Worm (Caenorhabditis elegans) whole organism, L3 larva: ENCODE results near the gene pole-2.

Experiments
- ZK546.5 ChIP-seq: sonication (generic microtip); optimal IDR thresholded peaks from 2 replicates; lab custom pipeline; 2017; ENCODE audit warnings: missing biosample characterization, missing genetic modification characterization
- aly-2 ChIP-seq: fragments of 150-350 bp; optimal IDR thresholded peaks from 2 replicates; lab custom pipeline; 2014; ENCODE audit warnings: missing biosample characterization, missing genetic modification characterization
- lsy-12 ChIP-seq: sonication (generic microtip); optimal IDR thresholded peaks from 2 replicates; lab custom pipeline; 2016; ENCODE audit warnings: mild to moderate bottlenecking, missing genetic modification characterization, missing compliant biosample characterization
- mdl-1 ChIP-seq: fragments of 150-350 bp; optimal IDR thresholded peaks from 2 replicates; lab custom pipeline; 2014; ENCODE audit warnings: missing biosample characterization, missing genetic modification characterization
- nhr-12 ChIP-seq: fragments of 150-350 bp; optimal IDR thresholded peaks from 2 replicates; lab custom pipeline; 2014; ENCODE audit warnings: missing biosample characterization, missing genetic modification characterization
- nhr-25 ChIP-seq: sonication (generic microtip); optimal IDR thresholded peaks from 2 replicates; lab custom pipeline; 2017; ENCODE audit warnings: missing biosample characterization, missing genetic modification characterization
- pqm-1 ChIP-seq: fragments of 150-350 bp; optimal IDR thresholded peaks from 2 replicates; lab custom pipeline; 2017; ENCODE audit warnings: missing biosample characterization, missing genetic modification characterization, inconsistent platforms
- snpc-4 ChIP-seq: fragments of 150-350 bp; optimal IDR thresholded peaks from 2 replicates; lab custom pipeline; 2014; ENCODE audit warnings: missing biosample characterization, missing genetic modification characterization
- unc-62 ChIP-seq: fragments of 150-350 bp; sonication (generic microtip); optimal IDR thresholded peaks from 4 replicates; lab custom pipeline; 2014; ENCODE audit warnings: missing biosample characterization, missing genetic modification reagents, missing genetic modification characterization

DNA sequence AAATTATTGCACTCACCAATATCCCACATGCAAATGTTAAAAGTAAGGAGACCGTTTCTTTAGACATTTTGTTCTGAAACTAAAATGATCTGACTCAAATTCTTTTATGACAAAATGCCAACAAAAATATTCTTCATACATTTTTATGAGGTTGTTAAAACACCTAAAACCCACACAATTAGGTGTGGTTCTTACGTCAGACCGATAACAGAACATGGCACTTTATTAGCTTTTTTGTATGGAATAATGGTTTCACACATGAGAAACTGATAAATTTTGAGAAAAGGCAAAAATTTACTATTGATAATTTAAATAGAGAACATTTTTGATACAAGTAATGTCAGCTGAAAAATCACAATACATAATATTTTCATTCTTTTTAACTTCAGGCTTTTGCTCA, 32.8 kb downstream of the pole-2 start, which contains the start of gene C49C8.5:
- TF ChIP-seq lsy-12 (tag; lab: Kevin White, UChicago) = no peak
- peak; percentile 20 for TF ChIP-seq pqm-1 (tag; lab: Kevin White, UChicago)
- no peak for TF ChIP-seq nhr-25 (tag; lab: Kevin White, UChicago)
- TF ChIP-seq nhr-12 (tag; lab: Kevin White, UChicago) = no peak
- no peak for TF ChIP-seq unc-62 (GFP tag; lab: Kevin White, UChicago)
- TF ChIP-seq aly-2 (tag; lab: Kevin White, UChicago) = no peak
- no peak for TF ChIP-seq ZK546.5 (tag; lab: Kevin White, UChicago)
- no peak for TF ChIP-seq mdl-1 (tag; lab: Kevin White, UChicago)
- no peak for TF ChIP-seq snpc-4
